Worm (Caenorhabditis elegans) whole organism, L4 larva: ENCODE measurements around the gene ZK1098.9.
A peak's percentile ranks its signal among the peaks of the same experiment; 100 is the strongest.

Source experiments
- F10B5.3 ChIP-seq: sonication (generic microtip); optimal IDR thresholded peaks from 2 replicates; lab custom pipeline; 2016; ENCODE audit warnings: mild to moderate bottlenecking, missing genetic modification characterization, missing compliant biosample characterization
- F26F4.8 ChIP-seq: fragments of 200-800 bp; sonication (Bioruptor generic); conservative IDR thresholded peaks from 2 replicates; pipeline ENCODE4 v1.3.6; 2022; ENCODE audit warnings: missing genetic modification characterization, missing compliant biosample characterization
- F49E8.2 ChIP-seq: sonication (generic microtip); optimal IDR thresholded peaks from 2 replicates; lab custom pipeline; 2016; ENCODE audit warnings: missing compliant biosample characterization, mild to moderate bottlenecking, missing genetic modification characterization, borderline replicate concordance
- T20F7.1 ChIP-seq: fragments of 200-800 bp; sonication (Bioruptor generic); optimal IDR thresholded peaks from 2 replicates; lab custom pipeline; 2018; ENCODE audit warnings: mild to moderate bottlenecking, missing genetic modification characterization, missing compliant biosample characterization
- Y105C5A.15 ChIP-seq: fragments of 200-800 bp; sonication (Bioruptor generic); IDR thresholded peaks from 2 replicates; pipeline ENCODE4 v1.3.6; 2022; ENCODE audit warnings: missing genetic modification characterization, missing compliant biosample characterization
- ZK546.5 ChIP-seq, 2 experiments: sonication (generic microtip); optimal IDR thresholded peaks; 2 replicates each; lab custom pipeline; 2017; ENCODE audit warnings: missing biosample characterization in 2 of 2, missing genetic modification characterization in 2 of 2
- arid-1 ChIP-seq: fragments of 200-800 bp; sonication (Bioruptor generic); conservative IDR thresholded peaks from 2 replicates; pipeline ENCODE4 v1.3.6; 2022; ENCODE audit warnings: missing genetic modification reagents, missing genetic modification characterization, missing compliant biosample characterization
- ceh-28 ChIP-seq: fragments of 150-350 bp; optimal IDR thresholded peaks from 2 replicates; lab custom pipeline; 2014; ENCODE audit warnings: missing biosample characterization, missing genetic modification reagents, missing genetic modification characterization
- ceh-44 ChIP-seq: fragments of 200-800 bp; sonication (Bioruptor generic); IDR thresholded peaks from 2 replicates; pipeline ENCODE4 v1.3.6; 2022; ENCODE audit warnings: missing genetic modification reagents, missing genetic modification characterization, missing compliant biosample characterization
- cey-2 ChIP-seq: sonication (generic microtip); optimal IDR thresholded peaks from 3 replicates; lab custom pipeline; 2017; ENCODE audit warnings: missing genetic modification characterization, mild to moderate bottlenecking, missing compliant biosample characterization, antibody characterized with exemption, borderline replicate concordance; ENCODE audit not compliant: insufficient read depth
- daf-12 ChIP-seq: fragments of 150-350 bp; optimal IDR thresholded peaks from 2 replicates; lab custom pipeline; 2014; ENCODE audit warnings: missing biosample characterization, missing genetic modification reagents, missing genetic modification characterization
- daf-16 ChIP-seq, 3 experiments: sonication (generic microtip); optimal IDR thresholded peaks; 2 replicates each; lab custom pipeline; 2016 to 2017; ENCODE audit warnings: missing genetic modification characterization in 3 of 3, missing genetic modification reagents in 3 of 3, mild to moderate bottlenecking in 2 of 3, missing compliant biosample characterization in 2 of 3, missing biosample characterization in 1 of 3, moderate library complexity in 1 of 3
- daf-19 ChIP-seq: fragments of 200-800 bp; sonication (Bioruptor generic); conservative IDR thresholded peaks from 2 replicates; pipeline ENCODE4 v1.3.6; 2022; ENCODE audit warnings: missing genetic modification characterization, missing compliant biosample characterization
- daf-8 ChIP-seq: fragments of 200-800 bp; sonication (Bioruptor generic); IDR thresholded peaks from 2 replicates; pipeline ENCODE4 v1.3.6; 2022; ENCODE audit warnings: missing genetic modification characterization, missing compliant biosample characterization
- dmd-8 ChIP-seq: fragments of 200-800 bp; sonication (Bioruptor generic); IDR thresholded peaks from 2 replicates; pipeline ENCODE4 v1.3.6; 2022; ENCODE audit warnings: missing genetic modification characterization, missing compliant biosample characterization
- dmd-9 ChIP-seq: fragments of 200-800 bp; sonication (Bioruptor generic); IDR thresholded peaks from 2 replicates; pipeline ENCODE4 v1.3.6; 2022; ENCODE audit warnings: missing genetic modification reagents, missing genetic modification characterization, missing compliant biosample characterization
- dpl-1 ChIP-seq: fragments of 150-350 bp; optimal IDR thresholded peaks from 2 replicates; lab custom pipeline; 2014; ENCODE audit warnings: missing biosample characterization, missing genetic modification reagents, missing genetic modification characterization
- duxl-1 ChIP-seq: sonication (generic microtip); optimal IDR thresholded peaks from 2 replicates; lab custom pipeline; 2016; ENCODE audit warnings: mild to moderate bottlenecking, missing genetic modification characterization, moderate library complexity, missing compliant biosample characterization; ENCODE audit not compliant: poor library complexity
- dve-1 ChIP-seq: sonication (generic microtip); optimal IDR thresholded peaks from 2 replicates; lab custom pipeline; 2017; ENCODE audit warnings: antibody characterized with exemption, mild to moderate bottlenecking, missing genetic modification characterization, missing compliant biosample characterization; ENCODE audit not compliant: insufficient read depth
- egl-27 ChIP-seq: sonication (generic microtip); optimal IDR thresholded peaks from 3 replicates; lab custom pipeline; 2017; ENCODE audit warnings: missing biosample characterization, missing genetic modification reagents, missing genetic modification characterization
- egl-43 ChIP-seq: fragments of 200-800 bp; sonication (Bioruptor generic); IDR thresholded peaks from 2 replicates; pipeline ENCODE4 v1.3.6; 2022; ENCODE audit warnings: missing genetic modification reagents, missing genetic modification characterization, missing compliant biosample characterization
- hlh-11 ChIP-seq: fragments of 200-800 bp; sonication (Bioruptor generic); optimal IDR thresholded peaks from 2 replicates; lab custom pipeline; 2018; ENCODE audit warnings: mild to moderate bottlenecking, missing genetic modification characterization, missing compliant biosample characterization
- hlh-30 ChIP-seq: sonication (generic microtip); optimal IDR thresholded peaks from 2 replicates; lab custom pipeline; 2017; ENCODE audit warnings: antibody characterized with exemption, mild to moderate bottlenecking, missing genetic modification characterization, missing compliant biosample characterization; ENCODE audit not compliant: insufficient read depth
- hmg-1.1 ChIP-seq: fragments of 200-800 bp; sonication (Bioruptor generic); IDR thresholded peaks from 2 replicates; pipeline ENCODE4 v1.3.6; 2022; ENCODE audit warnings: missing genetic modification reagents, missing genetic modification characterization, missing compliant biosample characterization
- jun-1 ChIP-seq: fragments of 150-350 bp; optimal IDR thresholded peaks from 2 replicates; lab custom pipeline; 2014; ENCODE audit warnings: missing biosample characterization, missing genetic modification reagents, missing genetic modification characterization
- lim-7 ChIP-seq: fragments of 200-800 bp; sonication (Bioruptor generic); IDR thresholded peaks from 2 replicates; pipeline ENCODE4 v1.3.6; 2022; ENCODE audit warnings: missing genetic modification characterization, missing compliant biosample characterization
- lin-1 ChIP-seq: fragments of 200-800 bp; sonication (Bioruptor generic); IDR thresholded peaks from 2 replicates; pipeline ENCODE4 v1.3.6; 2022; ENCODE audit warnings: missing genetic modification reagents, missing genetic modification characterization, missing compliant biosample characterization
- lin-13 ChIP-seq: fragments of 150-350 bp; optimal IDR thresholded peaks from 2 replicates; lab custom pipeline; 2014; ENCODE audit warnings: missing biosample characterization, missing genetic modification reagents, missing genetic modification characterization
- lin-38 ChIP-seq: fragments of 200-800 bp; sonication (Bioruptor generic); IDR thresholded peaks from 2 replicates; pipeline ENCODE4 v1.3.6; 2022; ENCODE audit warnings: missing genetic modification reagents, missing genetic modification characterization, missing compliant biosample characterization
- madf-5 ChIP-seq, 2 experiments: fragments of 200-800 bp; sonication (Bioruptor generic); IDR thresholded peaks; 2 replicates each; pipeline ENCODE4 v1.3.6; 2022; ENCODE audit warnings: missing compliant biosample characterization in 2 of 2, missing genetic modification characterization in 2 of 2
- madf-9 ChIP-seq: fragments of 200-800 bp; sonication (Bioruptor generic); conservative IDR thresholded peaks from 2 replicates; pipeline ENCODE4 v1.3.6; 2022; ENCODE audit warnings: missing genetic modification reagents, missing genetic modification characterization, missing compliant biosample characterization
- mep-1 ChIP-seq: fragments of 150-350 bp; sonication (generic microtip); optimal IDR thresholded peaks from 3 replicates; lab custom pipeline; 2014; ENCODE audit warnings: missing biosample characterization, missing genetic modification characterization
- mes-2 ChIP-seq: sonication (generic microtip); optimal IDR thresholded peaks from 2 replicates; lab custom pipeline; 2016; ENCODE audit warnings: missing genotype, mild to moderate bottlenecking, missing genetic modification characterization, missing compliant biosample characterization; ENCODE audit not compliant: poor library complexity, severe bottlenecking
- nhr-10 ChIP-seq: fragments of 150-350 bp; optimal IDR thresholded peaks from 2 replicates; lab custom pipeline; 2014; ENCODE audit warnings: missing biosample characterization, missing genetic modification characterization
- nhr-111 ChIP-seq: fragments of 200-800 bp; sonication (Bioruptor generic); optimal IDR thresholded peaks from 2 replicates; lab custom pipeline; 2018; ENCODE audit warnings: mild to moderate bottlenecking, missing genetic modification characterization, missing compliant biosample characterization
- nhr-25 ChIP-seq: sonication (generic microtip); optimal IDR thresholded peaks from 2 replicates; lab custom pipeline; 2017; ENCODE audit warnings: missing genetic modification characterization, mild to moderate bottlenecking, missing compliant biosample characterization, antibody characterized with exemption, moderate library complexity, borderline replicate concordance; ENCODE audit not compliant: insufficient read depth
- nhr-41 ChIP-seq: fragments of 200-800 bp; sonication (Bioruptor generic); IDR thresholded peaks from 2 replicates; pipeline ENCODE4 v1.3.6; 2022; ENCODE audit warnings: missing genetic modification reagents, missing genetic modification characterization, missing compliant biosample characterization
- nhr-42 ChIP-seq: fragments of 200-800 bp; sonication (Bioruptor generic); IDR thresholded peaks from 2 replicates; pipeline ENCODE4 v1.3.6; 2022; ENCODE audit warnings: missing genetic modification characterization, missing compliant biosample characterization
- nhr-6 ChIP-seq: fragments of 150-350 bp; optimal IDR thresholded peaks from 2 replicates; lab custom pipeline; 2014; ENCODE audit warnings: missing biosample characterization, missing genetic modification characterization
- php-3 ChIP-seq: fragments of 200-800 bp; sonication (Bioruptor generic); IDR thresholded peaks from 2 replicates; pipeline ENCODE4 v1.3.6; 2022; ENCODE audit warnings: missing genetic modification reagents, missing genetic modification characterization, missing compliant biosample characterization
- rbr-2 ChIP-seq: sonication (generic microtip); optimal IDR thresholded peaks from 2 replicates; lab custom pipeline; 2016; ENCODE audit warnings: missing genotype, missing genetic modification characterization, missing compliant biosample characterization
- sdz-12 ChIP-seq: fragments of 200-800 bp; sonication (Bioruptor generic); optimal IDR thresholded peaks from 2 replicates; lab custom pipeline; 2018; ENCODE audit warnings: mild to moderate bottlenecking, missing genetic modification characterization, missing compliant biosample characterization
- snpc-1.2 ChIP-seq: fragments of 200-800 bp; sonication (Bioruptor generic); IDR thresholded peaks from 2 replicates; pipeline ENCODE4 v1.3.6; 2022; ENCODE audit warnings: missing genetic modification reagents, missing genetic modification characterization, missing compliant biosample characterization
- snpc-4 ChIP-seq: fragments of 150-350 bp; optimal IDR thresholded peaks from 2 replicates; lab custom pipeline; 2014; ENCODE audit warnings: missing biosample characterization, missing genetic modification characterization
- tra-1 ChIP-seq: fragments of 200-800 bp; sonication (Bioruptor generic); IDR thresholded peaks from 2 replicates; pipeline ENCODE4 v1.3.6; 2022; ENCODE audit warnings: missing genetic modification reagents, missing genetic modification characterization, missing compliant biosample characterization
- unc-130 ChIP-seq: sonication (generic microtip); optimal IDR thresholded peaks from 2 replicates; lab custom pipeline; 2016; ENCODE audit warnings: missing genetic modification reagents, missing genetic modification characterization, missing compliant biosample characterization
- zfp-2 ChIP-seq: sonication (generic microtip); optimal IDR thresholded peaks from 2 replicates; lab custom pipeline; 2016; ENCODE audit warnings: mild to moderate bottlenecking, missing genetic modification characterization, missing compliant biosample characterization
- ztf-11 ChIP-seq: fragments of 150-350 bp; optimal IDR thresholded peaks from 2 replicates; lab custom pipeline; 2014; ENCODE audit warnings: missing biosample characterization, missing genetic modification characterization

ZK1098.9 gene

ce11 chrIII:9521410-9522090 lies 22.7 kb upstream of the ZK1098.9 start, which contains the start of the genes clu-1 and prp-40 (continued):
- no peak for TF ChIP-seq F26F4.8
- peak; percentile 90 for TF ChIP-seq dve-1
- TF ChIP-seq F49E8.2 (tag; lab: Kevin White, UChicago) = peak; percentile 24
- TF ChIP-seq ztf-11 = no peak
- TF ChIP-seq unc-130 = peak; percentile 44
- TF ChIP-seq ceh-44 (GFP tag; lab: Robert Waterston, UW) = 0 out of 2 replicates have a peak, but pooled peaks have one; percentile 41
- TF ChIP-seq nhr-42 = peak; percentile 79; the same call in 1 of the 2 replicates
- no peak for TF ChIP-seq lin-1 (GFP tag; lab: Robert Waterston, UW)
- TF ChIP-seq php-3 (GFP tag; lab: Robert Waterston, UW) = no peak
- TF ChIP-seq lim-7 (GFP tag; lab: Robert Waterston, UW) = no peak
- TF ChIP-seq T20F7.1 (GFP tag; lab: Kevin White, UChicago) = no peak
- TF ChIP-seq madf-5 (GFP tag; IDR thresholded peaks at IDR 0.05; lab: Robert Waterston, UW) = no peak
- TF ChIP-seq snpc-4 (tag; lab: Kevin White, UChicago) = peak; percentile 23
- TF ChIP-seq tra-1 (GFP tag; lab: Robert Waterston, UW) = no peak
- 0 out of 2 replicates have a peak, but pooled peaks have one; percentile 18 for TF ChIP-seq madf-9 (GFP tag; lab: Robert Waterston, UW)
- peak; percentile 76 for TF ChIP-seq hlh-30 (tag; lab: Kevin White, UChicago)
- TF ChIP-seq lin-38 (GFP tag; lab: Robert Waterston, UW) = peak; percentile 96
- TF ChIP-seq Y105C5A.15 (GFP tag; lab: Robert Waterston, UW) = no peak
- peak; percentile 58; the same call in 1 of the 2 replicates for TF ChIP-seq arid-1 (GFP tag; lab: Robert Waterston, UW)
- peak; percentile 87 for TF ChIP-seq hlh-11 (tag; lab: Kevin White, UChicago)
- TF ChIP-seq daf-19 = no peak
- TF ChIP-seq nhr-10 (tag; lab: Kevin White, UChicago) = peak; percentile 18
- TF ChIP-seq ZK546.5 (tag; optimal IDR thresholded peaks at IDR 0.05; lab: Kevin White, UChicago) = peak in 1 of 2 experiments; percentile 23
- TF ChIP-seq lin-13 = peak; percentile 86
- peak; percentile 92 for TF ChIP-seq mep-1 (tag; lab: Kevin White, UChicago)
- no peak for TF ChIP-seq cey-2 (tag; lab: Kevin White, UChicago)
- no peak for TF ChIP-seq sdz-12 (GFP tag; lab: Kevin White, UChicago)
- TF ChIP-seq egl-43 (GFP tag; lab: Robert Waterston, UW) = peak; percentile 28; the same call in 1 of the 2 replicates
- TF ChIP-seq snpc-1.2 (GFP tag; lab: Robert Waterston, UW) = 0 out of 2 replicates have a peak, but pooled peaks have one; percentile 14
- TF ChIP-seq hmg-1.1 (GFP tag; lab: Robert Waterston, UW) = peak; percentile 80
- peak; percentile 36 for TF ChIP-seq F10B5.3
- peak; percentile 91 for TF ChIP-seq rbr-2 (tag; lab: Kevin White, UChicago)
- peak; percentile 91 for TF ChIP-seq nhr-6
- TF ChIP-seq mes-2 = peak; percentile 93
- no peak for TF ChIP-seq dmd-8 (GFP tag; lab: Robert Waterston, UW)
- no peak for TF ChIP-seq daf-12
- no peak for TF ChIP-seq nhr-41 (GFP tag; lab: Robert Waterston, UW)
- TF ChIP-seq egl-27 (tag; lab: Kevin White, UChicago) = no peak
- TF ChIP-seq duxl-1 = peak; percentile 72
- no peak for TF ChIP-seq daf-8 (GFP tag; lab: Robert Waterston, UW)
- TF ChIP-seq zfp-2 (tag; lab: Kevin White, UChicago) = no peak
- peak in 1 of 2 experiments; percentile 55 for TF ChIP-seq daf-16 (GFP tag; optimal IDR thresholded peaks at IDR 0.05; lab: Kevin White, UChicago)
- peak; percentile 72 for TF ChIP-seq daf-16 (tag; optimal IDR thresholded peaks at IDR 0.05; lab: Kevin White, UChicago)
- no peak for TF ChIP-seq nhr-111 (GFP tag; lab: Kevin White, UChicago)
- TF ChIP-seq nhr-25 (tag; lab: Kevin White, UChicago) = peak; percentile 49
- peak; percentile 83 for TF ChIP-seq dpl-1 (GFP tag; lab: Kevin White, UChicago)
- no peak for TF ChIP-seq dmd-9
- peak; percentile 45 for TF ChIP-seq jun-1 (tag; lab: Kevin White, UChicago)
- TF ChIP-seq ceh-28 = no peak
